Worm (Caenorhabditis elegans): ENCODE data around the gene mrpl-49.

Gene mrpl-49

ce11 chrV:12728062-12728665 lies at the start of gene mrpl-49, which contains the start of gene rpl-28:
TSS of gene mrpl-49 (plus strand) at chrV:12728631.
TSS of gene rpl-28 (minus strand) at chrV:12728112.
- TF ChIP-seq him-1 (tag; optimal IDR thresholded peaks at IDR 0.05) (peak; percentile 15), W03F9.2 (tag; optimal IDR thresholded peaks at IDR 0.05) (peak; percentile 93), dao-5 (tag; optimal IDR thresholded peaks at IDR 0.05) (no peak)

- TF ChIP-seq him-1 (tag; optimal IDR thresholded peaks at IDR 0.05) (no peak), W03F9.2 (tag; optimal IDR thresholded peaks at IDR 0.05) (no peak), dao-5 (tag; optimal IDR thresholded peaks at IDR 0.05) (no peak)
Observed at ce11 chrV:12679292-12679691, 49.1 kb upstream of the mrpl-49 start.

ce11 chrV:12679807-12680206 lies 48.6 kb upstream of the mrpl-49 start, which contains the start of gene frpr-15:
TSS of gene frpr-15 (plus strand) at chrV:12680107.
- TF ChIP-seq him-1 (tag; optimal IDR thresholded peaks at IDR 0.05) (no peak), dao-5 (tag; optimal IDR thresholded peaks at IDR 0.05) (no peak), W03F9.2 (tag; optimal IDR thresholded peaks at IDR 0.05) (no peak)

ce11 chrV:12683205-12683604 lies 45.2 kb upstream of the mrpl-49 start:
- no peak for TF ChIP-seq dao-5 (tag; optimal IDR thresholded peaks at IDR 0.05)
- TF ChIP-seq W03F9.2 (tag; optimal IDR thresholded peaks at IDR 0.05): no peak

- TF ChIP-seq him-1 (tag; optimal IDR thresholded peaks at IDR 0.05): no peak
Observed at ce11 chrV:12695155-12695554, 33.3 kb upstream of the mrpl-49 start, which contains the start of gene parn-1. TSS of gene parn-1 (minus strand) at chrV:12695255.

- TF ChIP-seq W03F9.2 (tag; optimal IDR thresholded peaks at IDR 0.05): no peak
- TF ChIP-seq him-1 (tag; optimal IDR thresholded peaks at IDR 0.05): no peak
- TF ChIP-seq dao-5 (tag; optimal IDR thresholded peaks at IDR 0.05): no peak
Observed at ce11 chrV:12695968-12696367, 32.5 kb upstream of the mrpl-49 start, which contains the start of gene K10C8.4. TSS of gene K10C8.4 (plus strand) at chrV:12696268.

- peak; percentile 62 for TF ChIP-seq W03F9.2 (tag; optimal IDR thresholded peaks at IDR 0.05)
- TF ChIP-seq dao-5 (tag; optimal IDR thresholded peaks at IDR 0.05): no peak
- no peak for TF ChIP-seq him-1 (tag; optimal IDR thresholded peaks at IDR 0.05)
Observed at ce11 chrV:12696790-12697189, 31.6 kb upstream of the mrpl-49 start.

ce11 chrV:12697364-12697901 lies 31.0 kb upstream of the mrpl-49 start, which contains the start of gene istr-1:
TSS of gene istr-1 (plus strand) at chrV:12697858.
- TF ChIP-seq dao-5 (tag; optimal IDR thresholded peaks at IDR 0.05) (no peak), him-1 (tag; optimal IDR thresholded peaks at IDR 0.05) (no peak), W03F9.2 (tag; optimal IDR thresholded peaks at IDR 0.05) (no peak)

- no peak for TF ChIP-seq him-1 (tag; optimal IDR thresholded peaks at IDR 0.05)
- no peak for TF ChIP-seq W03F9.2 (tag; optimal IDR thresholded peaks at IDR 0.05)
- TF ChIP-seq dao-5 (tag; optimal IDR thresholded peaks at IDR 0.05): no peak
Observed at ce11 chrV:12701613-12702012, 26.8 kb upstream of the mrpl-49 start.

ce11 chrV:12704077-12704476 lies 24.4 kb upstream of the mrpl-49 start, which contains the start of gene R11D1.1:
TSS of gene R11D1.1 (plus strand) at chrV:12704377.
- TF ChIP-seq him-1 (tag; optimal IDR thresholded peaks at IDR 0.05) (no peak), W03F9.2 (tag; optimal IDR thresholded peaks at IDR 0.05) (no peak), dao-5 (tag; optimal IDR thresholded peaks at IDR 0.05) (no peak)

ce11 chrV:12706511-12706910 lies 21.9 kb upstream of the mrpl-49 start:
- TF ChIP-seq W03F9.2 (tag; optimal IDR thresholded peaks at IDR 0.05) (no peak), dao-5 (tag; optimal IDR thresholded peaks at IDR 0.05) (no peak), him-1 (tag; optimal IDR thresholded peaks at IDR 0.05) (no peak)

- no peak for TF ChIP-seq W03F9.2 (tag; optimal IDR thresholded peaks at IDR 0.05)
- TF ChIP-seq dao-5 (tag; optimal IDR thresholded peaks at IDR 0.05): no peak
Observed at ce11 chrV:12708305-12708704, 20.1 kb upstream of the mrpl-49 start, which contains the start of gene R11D1.2. TSS of gene R11D1.2 (plus strand) at chrV:12708605.

ce11 chrV:12711999-12712398 lies 16.4 kb upstream of the mrpl-49 start, which contains the start of gene R11D1.3:
TSS of gene R11D1.3 (minus strand) at chrV:12712099.
- no peak for TF ChIP-seq him-1 (tag; optimal IDR thresholded peaks at IDR 0.05)
- no peak for TF ChIP-seq W03F9.2 (tag; optimal IDR thresholded peaks at IDR 0.05)
- no peak for TF ChIP-seq dao-5 (tag; optimal IDR thresholded peaks at IDR 0.05)

- no peak for TF ChIP-seq him-1 (tag; optimal IDR thresholded peaks at IDR 0.05)
- TF ChIP-seq W03F9.2 (tag; optimal IDR thresholded peaks at IDR 0.05): no peak
- no peak for TF ChIP-seq dao-5 (tag; optimal IDR thresholded peaks at IDR 0.05)
Observed at ce11 chrV:12714120-12714519, 14.3 kb upstream of the mrpl-49 start, which contains the start of gene R11D1.4. TSS of gene R11D1.4 (minus strand) at chrV:12714220.

All from whole organism, L4/young adult.